Fruit fly (Drosophila melanogaster): ENCODE measurements around the gene CG9686.
A peak's percentile ranks its signal among the peaks of the same experiment; 100 is the strongest.

CG9686 gene

DNA sequence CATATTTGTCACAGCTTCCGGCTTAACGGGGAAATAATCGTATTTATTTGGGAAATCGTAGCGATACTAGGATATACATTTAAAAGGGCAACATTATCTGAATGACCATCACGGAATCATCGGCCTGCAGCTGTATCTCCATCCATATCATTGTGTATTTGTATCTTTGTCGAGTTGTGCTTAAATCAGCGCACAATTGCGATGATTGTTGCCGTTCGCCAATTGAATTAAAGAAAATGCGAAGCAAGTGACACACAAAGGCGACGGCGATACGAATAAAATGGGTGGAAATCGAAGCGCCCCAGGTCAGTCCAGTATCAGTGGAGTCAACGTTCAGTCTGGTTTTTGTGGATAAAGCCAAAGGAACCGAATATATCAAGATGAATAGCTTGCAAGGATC is at the start of gene CG9686:
TSS of gene CG9686 (plus strand) at position 301 of the 400 bp plus-strand sequence.
- no peak for TF ChIP-seq OdsH (GFP tag; optimal IDR thresholded peaks at IDR 0.05)
- TF ChIP-seq fru (GFP tag; optimal IDR thresholded peaks at IDR 0.05): no peak
- TF ChIP-seq sv (GFP tag; optimal IDR thresholded peaks at IDR 0.05): no peak
- TF ChIP-seq psq (GFP tag; optimal IDR thresholded peaks at IDR 0.05): no peak
- TF ChIP-seq Myc (optimal IDR thresholded peaks at IDR 0.05): no peak
- TF ChIP-seq Hr78 (GFP tag; optimal IDR thresholded peaks at IDR 0.05): no peak
- TF ChIP-seq Vsx2 (GFP tag; optimal IDR thresholded peaks at IDR 0.05; ENCODE audit: partially characterized antibody): no peak
- no peak for TF ChIP-seq dsf (GFP tag; optimal IDR thresholded peaks at IDR 0.05; ENCODE audit: borderline replicate concordance)
- no peak for TF ChIP-seq Jra (GFP tag; optimal IDR thresholded peaks at IDR 0.05)
- TF ChIP-seq tai (GFP tag; optimal IDR thresholded peaks at IDR 0.05): no peak
- no peak for TF ChIP-seq dmrt93B (GFP tag; optimal IDR thresholded peaks at IDR 0.05)
- TF ChIP-seq usp (GFP tag; optimal IDR thresholded peaks at IDR 0.05): no peak
- no peak for TF ChIP-seq Mio (GFP tag; optimal IDR thresholded peaks at IDR 0.05)
- no peak for TF ChIP-seq dl (GFP tag; optimal IDR thresholded peaks at IDR 0.05; ENCODE audit: insufficient read depth in 1 of 2, partially characterized antibody in 2 of 2)
- no peak for TF ChIP-seq h (GFP tag; optimal IDR thresholded peaks at IDR 0.05)
- TF ChIP-seq Hnf4 (GFP tag; optimal IDR thresholded peaks at IDR 0.05): no peak
- no peak for TF ChIP-seq HLH106 (tag; optimal IDR thresholded peaks at IDR 0.05)
- no peak for TF ChIP-seq pan (optimal IDR thresholded peaks at IDR 0.05)
- no peak for TF ChIP-seq Rel (GFP tag; optimal IDR thresholded peaks at IDR 0.05)
- no peak for TF ChIP-seq Rel (tag; optimal IDR thresholded peaks at IDR 0.05)

DNA sequence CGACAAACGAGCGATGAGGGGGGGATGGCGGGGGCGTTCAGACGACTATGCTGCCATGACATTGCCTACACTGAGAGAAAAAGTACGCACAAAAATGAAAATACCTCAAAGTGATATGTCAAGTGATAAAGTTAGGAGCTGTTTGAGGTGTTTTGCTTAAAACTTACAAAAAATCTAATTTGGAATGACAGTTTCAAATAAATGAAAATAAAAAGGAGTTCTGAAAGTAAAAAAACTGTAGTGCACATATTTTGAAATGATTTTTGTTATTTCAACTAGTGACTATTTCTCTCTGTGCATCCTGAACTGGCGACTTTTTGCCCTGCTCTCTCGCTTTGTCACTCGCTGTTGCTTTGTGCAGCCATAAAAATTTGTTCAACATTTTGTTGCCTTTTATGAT is 49.8 kb upstream of the CG9686 start:
- TF ChIP-seq Dif (GFP tag; optimal IDR thresholded peaks at IDR 0.05; ENCODE audit: partially characterized antibody) (no peak), CG9705 (GFP tag; optimal IDR thresholded peaks at IDR 0.05) (no peak), foxo (GFP tag; optimal IDR thresholded peaks at IDR 0.05) (peak in 1 of 2 experiments; percentile 5), fru (GFP tag; optimal IDR thresholded peaks at IDR 0.05) (peak; percentile 6)

DNA sequence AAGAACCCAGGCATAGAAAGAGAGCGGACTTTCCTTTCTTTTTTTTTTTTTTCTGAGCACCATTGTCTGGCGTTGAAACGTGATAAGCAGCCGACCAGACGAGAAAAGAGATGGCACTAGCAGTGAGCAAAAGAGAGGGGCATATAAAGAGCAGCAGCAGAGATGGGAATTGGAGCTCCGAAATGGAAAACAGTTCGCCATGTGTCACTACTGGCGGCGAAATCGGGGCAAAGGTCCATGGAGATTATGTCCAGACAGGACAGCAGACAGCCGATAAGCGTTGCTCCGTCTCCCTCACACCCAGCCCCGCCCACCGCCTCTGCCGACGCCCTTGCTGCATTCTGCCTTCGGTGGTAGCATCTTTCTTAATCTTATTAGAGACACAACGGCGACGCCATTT is 46.6 kb upstream of the CG9686 start:
- TF ChIP-seq ey (GFP tag; optimal IDR thresholded peaks at IDR 0.05) (no peak), jim (GFP tag; optimal IDR thresholded peaks at IDR 0.05) (no peak), Sp1 (GFP tag; optimal IDR thresholded peaks at IDR 0.05) (no peak), dmrt93B (GFP tag; optimal IDR thresholded peaks at IDR 0.05) (no peak), Abd-B (GFP tag; optimal IDR thresholded peaks at IDR 0.05) (no peak), tai (GFP tag; optimal IDR thresholded peaks at IDR 0.05) (no peak), dsf (GFP tag; optimal IDR thresholded peaks at IDR 0.05; ENCODE audit: borderline replicate concordance) (no peak)

DNA sequence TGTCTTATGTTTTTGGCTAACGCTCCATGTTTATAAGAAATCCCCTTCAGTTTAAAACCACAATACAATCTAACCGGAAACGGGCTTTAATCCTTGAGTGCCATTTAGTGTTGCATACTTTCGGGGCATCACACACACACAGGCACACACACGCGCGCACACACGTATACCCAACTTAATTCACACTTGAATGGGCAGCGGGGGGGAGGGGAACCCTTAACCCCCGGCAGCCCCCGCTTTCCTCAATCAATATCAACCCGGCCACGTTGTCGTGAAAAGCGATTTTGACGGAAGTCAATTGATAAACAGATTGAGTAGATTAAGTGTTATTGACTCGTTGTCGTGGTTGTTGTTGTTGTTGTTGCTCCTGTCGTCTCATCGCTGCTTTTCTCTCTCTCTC is 32.1 kb upstream of the CG9686 start:
- peak; percentile 14 for TF ChIP-seq Dfd (GFP tag; optimal IDR thresholded peaks at IDR 0.05)
- no peak for TF ChIP-seq N (GFP tag; optimal IDR thresholded peaks at IDR 0.05)

- no peak for TF ChIP-seq usp (GFP tag; optimal IDR thresholded peaks at IDR 0.05)
- TF ChIP-seq Abd-B (GFP tag; optimal IDR thresholded peaks at IDR 0.05): no peak
- no peak for TF ChIP-seq Mio (GFP tag; optimal IDR thresholded peaks at IDR 0.05)
- no peak for TF ChIP-seq Rel (GFP tag; optimal IDR thresholded peaks at IDR 0.05)
- peak; percentile 31 for TF ChIP-seq Rel (tag; optimal IDR thresholded peaks at IDR 0.05)
Observed at dm6 chrX:9864882-9865281, 14.8 kb upstream of the CG9686 start, which contains the start of gene Ser7. TSS of gene Ser7 (plus strand) at chrX:9865233.

DNA sequence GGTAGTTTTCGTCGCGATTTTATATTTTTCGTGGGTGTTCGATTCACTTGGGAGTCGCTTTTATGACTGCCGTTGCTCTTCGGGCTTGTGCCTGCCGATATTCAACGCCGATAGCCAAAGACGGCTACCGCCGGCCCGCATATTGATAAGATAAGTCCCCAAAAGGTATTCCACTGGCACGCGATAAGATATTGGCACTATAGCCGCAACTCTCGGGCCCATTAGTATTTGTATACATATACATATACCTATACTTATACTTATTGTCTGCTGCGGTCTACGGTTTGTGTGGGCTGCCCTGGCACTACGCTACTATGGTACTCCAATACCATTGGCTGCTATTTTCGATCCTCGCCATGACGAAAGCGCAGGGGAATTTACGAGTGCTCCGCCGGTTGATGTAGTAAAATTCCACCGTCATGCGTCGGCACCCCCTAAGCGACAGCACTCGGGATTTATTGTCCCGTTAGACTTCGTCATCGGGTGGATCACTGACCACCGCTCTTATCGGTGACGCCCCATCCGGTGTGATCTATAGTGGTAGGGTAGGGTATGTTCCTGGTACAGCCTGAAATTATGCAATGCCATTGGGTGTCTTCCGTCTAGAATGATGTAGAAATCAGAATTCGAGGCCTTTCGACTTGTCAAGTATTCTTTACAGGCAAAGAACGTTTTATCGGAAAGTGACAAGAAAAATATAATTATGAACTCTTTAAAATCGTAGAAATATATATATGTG is 11.0 kb upstream of the CG9686 start, which contains the start of gene CG45060:
TSS of gene CG45060 (minus strand) at position 59 of the 739 bp plus-strand sequence.
- TF ChIP-seq h (GFP tag; optimal IDR thresholded peaks at IDR 0.05) (peak; percentile 75), woc (GFP tag; optimal IDR thresholded peaks at IDR 0.05) (no peak), Rel (GFP tag; optimal IDR thresholded peaks at IDR 0.05) (no peak), Rel (tag; optimal IDR thresholded peaks at IDR 0.05) (peak; percentile 54), Myc (optimal IDR thresholded peaks at IDR 0.05) (peak; percentile 26), dmrt93B (GFP tag; optimal IDR thresholded peaks at IDR 0.05) (no peak)
